Comparison of ENCODE assay signal across 2 worm cellular contexts in the genomic region with DNA sequence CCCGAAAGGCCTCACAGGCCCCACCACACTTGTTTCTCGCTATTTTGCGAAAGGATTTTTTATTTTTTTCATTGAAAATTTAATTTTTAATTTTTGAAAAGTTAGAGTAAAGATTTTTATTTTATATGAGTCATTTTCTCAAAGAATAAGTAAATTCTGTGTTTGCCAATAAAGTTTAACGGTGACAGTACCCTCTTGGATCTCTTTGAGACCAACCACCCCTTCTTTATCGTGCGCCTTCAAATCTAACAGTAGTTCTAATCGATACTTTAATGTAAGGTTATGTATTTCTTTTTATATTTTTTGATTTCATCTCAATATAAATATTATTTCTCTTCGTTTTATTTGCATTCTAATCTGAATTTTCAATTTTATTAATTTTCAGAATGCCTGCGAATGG.
TF ChIP-seq lines count a peak whose summit lies in the region.

TSS of gene hmp-1 (plus strand) at position 380 of the 400 bp plus-strand sequence.

TF ChIP-seq in whole organism, L4 larva, 104 proteins besides CTCF, POLR2A, EP300 and RAD21:
- TF ChIP-seq aha-1 (tag; lab: Kevin White, UChicago) (peak; percentile 9), tag-97 (GFP tag; IDR thresholded peaks at IDR 0.05; lab: Robert Waterston, UW) (no peak), T20F7.1 (GFP tag; optimal IDR thresholded peaks at IDR 0.05; lab: Kevin White, UChicago) (no peak), ceh-28 (tag; optimal IDR thresholded peaks at IDR 0.05; lab: Kevin White, UChicago) (no peak), zip-11 (GFP tag; IDR thresholded peaks at IDR 0.05; lab: Robert Waterston, UW) (no peak), nhr-77 (tag; optimal IDR thresholded peaks at IDR 0.05; lab: Kevin White, UChicago) (no peak)
TF ChIP-seq in whole organism, L4 larva: peak in this region for 1.

TF ChIP-seq in whole organism, young adult, 124 proteins besides CTCF, POLR2A, EP300 and RAD21:
- TF ChIP-seq lsl-1 (GFP tag; optimal IDR thresholded peaks at IDR 0.05; lab: Kevin White, UChicago) (peak; percentile 88), ama-1 (optimal IDR thresholded peaks at IDR 0.05; lab: Kevin White, UChicago) (no peak), ama-1 (GFP tag; optimal IDR thresholded peaks at IDR 0.05; lab: Kevin White, UChicago) (no peak), unc-130 (GFP tag; optimal IDR thresholded peaks at IDR 0.05; lab: Kevin White, UChicago) (no peak), madf-8 (GFP tag; conservative IDR thresholded peaks at IDR 0.05; lab: Robert Waterston, UW) (peak; percentile 83), Y56A3A.18 (GFP tag; IDR thresholded peaks at IDR 0.05; lab: Robert Waterston, UW) (no peak), madf-6 (GFP tag; IDR thresholded peaks at IDR 0.05; lab: Robert Waterston, UW) (peak; percentile 80), xnd-1 (tag; optimal IDR thresholded peaks at IDR 0.05; lab: Kevin White, UChicago) (peak; percentile 13), F33H1.4 (GFP tag; IDR thresholded peaks at IDR 0.05; lab: Robert Waterston, UW) (peak; percentile 80), hrde-1 (tag; optimal IDR thresholded peaks at IDR 0.05; lab: Kevin White, UChicago; ENCODE audit: borderline replicate concordance) (no peak)
